Worm (Caenorhabditis elegans): Measurements from ENCODE around the gene kbp-3.
A peak's percentile ranks its signal among the peaks of the same experiment; 100 is the strongest.

kbp-3 gene

DNA sequence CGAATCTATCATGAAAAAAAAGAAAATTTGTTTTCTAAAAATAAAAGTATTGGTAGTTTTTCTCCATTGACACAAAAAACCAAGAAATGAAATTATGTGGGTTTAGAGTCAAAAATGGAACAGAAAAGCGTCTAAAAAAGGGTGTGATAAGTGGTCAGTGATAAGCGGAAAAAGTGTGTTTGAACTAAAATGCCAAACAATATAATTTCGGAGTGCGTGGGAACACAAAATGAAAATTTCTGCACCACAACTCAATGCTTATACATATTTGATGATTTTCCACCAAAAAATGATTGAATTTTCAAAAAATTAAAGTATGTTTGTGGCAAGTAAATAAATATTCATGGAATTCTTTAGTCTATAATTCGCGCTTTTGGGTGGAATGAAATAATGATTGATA, 25.5 kb upstream of the kbp-3 start:
- TF ChIP-seq nhr-237 (tag; optimal IDR thresholded peaks at IDR 0.05) = no peak
- TF ChIP-seq elt-2 (tag; optimal IDR thresholded peaks at IDR 0.05) = peak; percentile 34

DNA sequence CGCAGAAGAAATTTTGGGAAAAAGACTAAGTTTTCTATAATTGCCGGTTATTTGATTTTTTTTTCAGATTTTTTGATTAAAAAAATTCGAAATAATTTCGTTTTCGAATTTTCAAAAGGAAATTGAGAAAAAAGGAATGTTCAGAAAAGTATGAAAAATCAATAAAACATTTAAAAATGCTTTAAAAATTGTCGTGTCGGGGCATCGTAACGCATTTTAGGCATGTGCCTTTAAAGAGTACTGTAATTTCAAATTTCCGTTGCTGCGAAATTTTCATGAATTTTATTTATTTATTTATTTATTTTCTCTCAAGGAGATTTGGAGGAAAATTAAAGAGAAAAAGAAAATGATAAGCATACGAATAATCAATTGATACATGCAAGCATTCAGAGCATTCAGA, 23.8 kb upstream of the kbp-3 start:
- TF ChIP-seq ceh-16 (tag; optimal IDR thresholded peaks at IDR 0.05) (no peak), unc-62 (GFP tag; optimal IDR thresholded peaks at IDR 0.05) (no peak), lin-15B (tag; optimal IDR thresholded peaks at IDR 0.05) (no peak), daf-12 (tag; optimal IDR thresholded peaks at IDR 0.05) (no peak), ztf-11 (tag; optimal IDR thresholded peaks at IDR 0.05) (no peak), nhr-67 (tag; optimal IDR thresholded peaks at IDR 0.05) (no peak), zag-1 (tag; optimal IDR thresholded peaks at IDR 0.05) (no peak), ZK546.5 (tag; optimal IDR thresholded peaks at IDR 0.05) (no peak), elt-3 (tag; optimal IDR thresholded peaks at IDR 0.05) (no peak), tbx-2 (tag; optimal IDR thresholded peaks at IDR 0.05) (no peak), egl-27 (tag; optimal IDR thresholded peaks at IDR 0.05) (no peak), snpc-4 (tag; optimal IDR thresholded peaks at IDR 0.05) (no peak), ztf-4 (tag; optimal IDR thresholded peaks at IDR 0.05) (no peak), ceh-9 (tag; optimal IDR thresholded peaks at IDR 0.05) (no peak), fos-1 (tag; optimal IDR thresholded peaks at IDR 0.05) (no peak), elt-2 (tag; optimal IDR thresholded peaks at IDR 0.05) (no peak), mml-1 (tag; optimal IDR thresholded peaks at IDR 0.05) (no peak), ama-1 (optimal IDR thresholded peaks at IDR 0.05) (no peak), ceh-82 (tag; optimal IDR thresholded peaks at IDR 0.05) (no peak)

DNA sequence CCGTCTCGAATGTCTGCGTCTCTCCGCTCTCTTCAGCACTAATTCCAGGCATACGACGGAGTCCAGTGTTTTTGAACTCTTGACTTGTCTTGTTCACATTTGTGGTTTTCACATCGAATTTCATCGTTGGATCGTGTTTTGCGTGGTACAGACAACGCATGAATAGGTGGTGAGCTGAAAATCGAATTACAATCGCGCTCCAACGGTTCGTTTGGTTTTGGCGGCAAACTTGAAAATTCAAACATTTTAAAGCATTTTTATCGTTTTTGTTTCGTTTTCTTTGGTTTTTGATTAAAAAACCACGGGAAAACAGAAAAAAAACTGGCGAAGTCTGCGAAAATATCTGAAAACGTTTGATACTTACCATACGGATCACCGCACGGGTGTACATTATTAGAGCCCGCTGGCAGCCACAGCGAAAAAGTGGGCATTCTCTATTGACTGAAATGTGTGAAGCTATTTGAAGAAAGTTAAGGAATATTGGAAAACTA, 23.2 kb upstream of the kbp-3 start, which contains the start of gene exl-1:
exl-1 (minus strand) TSS at position 441 of the 491 bp plus-strand sequence.
- TF ChIP-seq mdl-1 (tag; optimal IDR thresholded peaks at IDR 0.05) (no peak), ceh-9 (tag; optimal IDR thresholded peaks at IDR 0.05) (no peak), egl-27 (tag; optimal IDR thresholded peaks at IDR 0.05) (no peak), nhr-23 (tag; optimal IDR thresholded peaks at IDR 0.05) (no peak), fkh-2 (tag; optimal IDR thresholded peaks at IDR 0.05) (no peak), pqm-1 (tag; optimal IDR thresholded peaks at IDR 0.05) (no peak), nhr-28 (tag; optimal IDR thresholded peaks at IDR 0.05) (no peak), aly-2 (tag; optimal IDR thresholded peaks at IDR 0.05) (no peak), jun-1 (tag; optimal IDR thresholded peaks at IDR 0.05) (no peak)

DNA sequence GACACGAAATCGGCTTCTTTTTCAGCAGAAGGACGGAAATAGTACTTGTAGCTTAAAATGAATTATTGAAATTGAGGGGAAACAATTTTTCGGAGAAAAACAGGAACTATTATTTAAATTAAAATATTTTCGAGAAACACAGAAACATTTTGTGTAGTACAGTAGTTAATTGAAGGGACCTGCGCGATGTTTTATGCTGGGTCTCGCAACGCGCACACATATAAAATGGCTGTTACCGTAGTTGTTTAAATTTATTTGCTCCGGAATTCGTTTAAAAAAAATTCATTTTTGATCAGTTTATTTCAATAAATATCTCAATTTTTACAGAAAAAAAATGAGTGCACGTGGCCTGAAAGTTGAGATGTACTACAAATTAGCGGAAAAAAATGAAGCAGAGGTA, 20.9 kb upstream of the kbp-3 start, which contains the start of gene dsb-2:
dsb-2 (plus strand) TSS at position 328 of the 400 bp plus-strand sequence.
- TF ChIP-seq lin-39 (tag; optimal IDR thresholded peaks at IDR 0.05) = no peak
- no peak for TF ChIP-seq nhr-237 (tag; optimal IDR thresholded peaks at IDR 0.05)
- TF ChIP-seq mdl-1 (tag; optimal IDR thresholded peaks at IDR 0.05) = no peak
- no peak for TF ChIP-seq unc-62 (GFP tag; optimal IDR thresholded peaks at IDR 0.05)
- no peak for TF ChIP-seq daf-12 (tag; optimal IDR thresholded peaks at IDR 0.05)
- TF ChIP-seq nfya-1 (tag; optimal IDR thresholded peaks at IDR 0.05; ENCODE audit: insufficient read depth) = no peak
- no peak for TF ChIP-seq ceh-28 (tag; optimal IDR thresholded peaks at IDR 0.05)
- TF ChIP-seq fos-1 (tag; optimal IDR thresholded peaks at IDR 0.05) = no peak

DNA sequence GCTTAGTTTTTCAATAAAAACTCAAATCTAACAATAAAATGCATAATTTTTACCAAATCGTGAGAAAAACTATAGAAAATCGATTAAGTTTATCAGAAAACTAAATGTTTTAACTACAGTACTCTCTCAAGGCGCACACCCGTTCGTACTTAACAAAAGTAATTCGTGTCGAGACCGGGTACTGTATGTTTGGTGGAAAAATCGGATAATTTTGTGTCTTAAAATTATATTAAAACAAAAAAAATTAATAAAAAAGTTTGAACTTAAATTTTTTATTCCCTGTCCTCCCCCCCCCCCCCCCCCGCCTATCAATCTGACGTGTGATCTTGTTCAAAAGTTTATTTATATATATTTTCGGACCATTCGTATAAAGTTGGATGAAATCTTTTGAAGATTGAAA, 18.4 kb upstream of the kbp-3 start, which contains the start of gene F26H11.4:
F26H11.4 (plus strand) TSS at position 301 of the 400 bp plus-strand sequence.
- TF ChIP-seq fkh-2 (tag; optimal IDR thresholded peaks at IDR 0.05) = no peak
- TF ChIP-seq daf-12 (tag; optimal IDR thresholded peaks at IDR 0.05) = no peak
- TF ChIP-seq lsy-12 (tag; optimal IDR thresholded peaks at IDR 0.05) = no peak
- no peak for TF ChIP-seq pqm-1 (tag; optimal IDR thresholded peaks at IDR 0.05)
- no peak for TF ChIP-seq hmg-11 (tag; optimal IDR thresholded peaks at IDR 0.05)
- TF ChIP-seq nhr-28 (tag; optimal IDR thresholded peaks at IDR 0.05) = no peak
- TF ChIP-seq elt-3 (tag; optimal IDR thresholded peaks at IDR 0.05) = no peak
- TF ChIP-seq nhr-237 (tag; optimal IDR thresholded peaks at IDR 0.05) = no peak
- no peak for TF ChIP-seq nhr-25 (tag; optimal IDR thresholded peaks at IDR 0.05)
- TF ChIP-seq ceh-9 (tag; optimal IDR thresholded peaks at IDR 0.05) = no peak
- no peak for TF ChIP-seq mml-1 (tag; optimal IDR thresholded peaks at IDR 0.05)
- no peak for TF ChIP-seq R02D3.7 (tag; optimal IDR thresholded peaks at IDR 0.05)
- no peak for TF ChIP-seq tbx-2 (tag; optimal IDR thresholded peaks at IDR 0.05)
- TF ChIP-seq nhr-11 (tag; optimal IDR thresholded peaks at IDR 0.05) = no peak
- no peak for TF ChIP-seq nhr-12 (tag; optimal IDR thresholded peaks at IDR 0.05)
- no peak for TF ChIP-seq nhr-77 (tag; optimal IDR thresholded peaks at IDR 0.05)
- TF ChIP-seq ztf-4 (tag; optimal IDR thresholded peaks at IDR 0.05) = no peak
- no peak for TF ChIP-seq zag-1 (tag; optimal IDR thresholded peaks at IDR 0.05)
- TF ChIP-seq lin-39 (tag; optimal IDR thresholded peaks at IDR 0.05) = no peak
